Worm (Caenorhabditis elegans) whole organism, early embryonic: ENCODE data around the gene Y45F10C.1.
"Not testable (repeated sequence)": the region's sequence is repeated elsewhere in the genome, so short reads cannot be mapped to it uniquely, and the experiment has no call there.

ENCODE experiments used
- B0310.2 ChIP-seq: sonication (generic microtip); optimal IDR thresholded peaks from 2 replicates; lab custom pipeline; 2016; ENCODE audit warnings: mild to moderate bottlenecking, missing genetic modification characterization, missing compliant biosample characterization
- F13C5.2 ChIP-seq: sonication (generic microtip); optimal IDR thresholded peaks from 2 replicates; lab custom pipeline; 2017; ENCODE audit warnings: mild to moderate bottlenecking, missing genetic modification characterization, inconsistent platforms, missing compliant biosample characterization
- aly-1 ChIP-seq: sonication (generic microtip); optimal IDR thresholded peaks from 2 replicates; lab custom pipeline; 2016; ENCODE audit warnings: missing genetic modification characterization, missing compliant biosample characterization
- ama-1 ChIP-seq: fragments of 150-350 bp; optimal IDR thresholded peaks from 2 replicates; lab custom pipeline; 2014
- ceh-13 ChIP-seq: fragments of 200-800 bp; sonication (Bioruptor generic); optimal IDR thresholded peaks from 2 replicates; lab custom pipeline; 2018; ENCODE audit warnings: mild to moderate bottlenecking, missing genetic modification characterization, missing compliant biosample characterization
- ceh-36 ChIP-seq: sonication (generic microtip); optimal IDR thresholded peaks from 2 replicates; lab custom pipeline; 2016; ENCODE audit warnings: missing genetic modification characterization, inconsistent platforms, missing compliant biosample characterization
- ets-7 ChIP-seq: sonication (generic microtip); optimal IDR thresholded peaks from 2 replicates; lab custom pipeline; 2016; ENCODE audit warnings: missing genotype, missing genetic modification characterization, missing compliant biosample characterization
- flt-1 ChIP-seq: fragments of 200-800 bp; sonication (Bioruptor generic); IDR thresholded peaks from 2 replicates; pipeline ENCODE4 v1.3.6; 2022; ENCODE audit warnings: missing genetic modification characterization, missing compliant biosample characterization
- hmbx-1 ChIP-seq: sonication (generic microtip); optimal IDR thresholded peaks from 2 replicates; lab custom pipeline; 2016; ENCODE audit warnings: mild to moderate bottlenecking, missing genetic modification characterization, missing compliant biosample characterization
- hmg-4 ChIP-seq: fragments of 200-800 bp; sonication (Bioruptor generic); optimal IDR thresholded peaks from 2 replicates; lab custom pipeline; 2018; ENCODE audit warnings: mild to moderate bottlenecking, missing genetic modification characterization, missing compliant biosample characterization
- hnd-1 ChIP-seq: sonication (generic microtip); optimal IDR thresholded peaks from 2 replicates; lab custom pipeline; 2016; ENCODE audit warnings: missing genetic modification characterization, missing compliant biosample characterization
- pes-1 ChIP-seq: fragments of 200-800 bp; sonication (Bioruptor generic); IDR thresholded peaks from 2 replicates; pipeline ENCODE4 v1.3.6; 2022; ENCODE audit warnings: missing genetic modification reagents, missing genetic modification characterization, missing compliant biosample characterization
- scrt-1 ChIP-seq: fragments of 200-800 bp; sonication (Bioruptor generic); IDR thresholded peaks from 2 replicates; pipeline ENCODE4 v1.3.6; 2022; ENCODE audit warnings: missing genetic modification characterization, missing compliant biosample characterization
- sea-1 ChIP-seq: fragments of 200-800 bp; sonication (Bioruptor generic); conservative IDR thresholded peaks from 2 replicates; pipeline ENCODE4 v1.3.6; 2022; ENCODE audit warnings: missing genetic modification characterization, missing compliant biosample characterization
- tbx-11 ChIP-seq: fragments of 200-800 bp; sonication (Bioruptor generic); IDR thresholded peaks from 2 replicates; pipeline ENCODE4 v1.3.6; 2022; ENCODE audit warnings: missing genetic modification characterization, missing compliant biosample characterization
- tbx-37 ChIP-seq: fragments of 200-800 bp; sonication (Bioruptor generic); conservative IDR thresholded peaks from 2 replicates; pipeline ENCODE4 v1.3.6; 2022; ENCODE audit warnings: missing genetic modification reagents, missing genetic modification characterization, missing compliant biosample characterization
- tra-4 ChIP-seq: sonication (generic microtip); optimal IDR thresholded peaks from 2 replicates; lab custom pipeline; 2017; ENCODE audit warnings: missing genetic modification characterization, missing compliant biosample characterization

The Y45F10C.1 gene

DNA sequence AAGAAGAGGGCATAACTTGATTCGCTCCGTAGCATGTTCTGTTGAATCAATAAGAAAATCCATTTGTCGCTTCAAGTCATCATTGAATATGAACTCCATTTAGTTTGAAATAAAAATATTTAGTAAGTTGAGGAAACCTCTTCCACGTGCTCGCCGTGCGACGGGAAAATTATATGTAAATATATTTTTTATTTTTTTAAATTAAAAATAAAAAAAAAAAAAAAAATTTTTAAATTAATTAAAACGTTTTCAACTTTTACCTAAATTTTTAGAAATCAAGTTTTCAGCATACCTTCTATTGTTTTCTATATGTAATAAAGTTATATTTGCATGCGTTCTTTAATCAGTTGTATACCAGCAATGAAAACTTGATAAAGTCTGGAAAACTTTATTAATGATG is at the start of gene Y45F10C.1:
Y45F10C.1 (minus strand) TSS at position 101 of the 400 bp plus-strand sequence.
- TF ChIP-seq ceh-13 (GFP tag; lab: Kevin White, UChicago); hmbx-1 (tag; lab: Kevin White, UChicago); pes-1 (GFP tag; lab: Robert Waterston, UW): not testable (repeated sequence)

DNA sequence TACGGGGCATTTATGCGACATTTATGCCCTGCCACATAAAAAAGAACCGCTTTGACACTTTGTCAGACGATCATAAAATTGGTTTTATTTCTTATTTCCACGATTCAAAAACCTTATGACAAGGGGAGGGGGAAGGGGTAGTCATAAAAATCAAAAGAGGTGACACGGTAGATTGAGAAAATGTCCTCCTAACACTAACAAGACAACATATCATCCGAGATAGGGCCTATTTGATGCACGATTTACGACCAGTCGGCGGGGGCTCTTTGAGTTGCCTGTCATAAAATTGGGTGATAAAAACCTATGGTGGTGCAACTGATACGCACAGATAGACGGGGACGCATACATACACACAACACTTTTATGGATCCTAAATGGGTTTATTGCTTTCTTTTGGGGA is 48.5 kb upstream of the Y45F10C.1 start:
- no peak for TF ChIP-seq hmbx-1 (tag; lab: Kevin White, UChicago)
- no peak for TF ChIP-seq ama-1 (lab: Kevin White, UChicago)
- TF ChIP-seq tbx-37 (GFP tag; lab: Robert Waterston, UW), result no peak
- TF ChIP-seq pes-1 (GFP tag; lab: Robert Waterston, UW), result no peak
- no peak for TF ChIP-seq flt-1 (GFP tag; lab: Robert Waterston, UW)

ce11 chrIV:13703828-13704425 is 44.6 kb upstream of the Y45F10C.1 start, which contains the start of gene tlp-1:
Gene tlp-1, minus strand, starts transcription at chrIV:13704082.
- TF ChIP-seq B0310.2 (tag; lab: Kevin White, UChicago) (no peak), hmg-4 (GFP tag; lab: Kevin White, UChicago) (no peak), ama-1 (lab: Kevin White, UChicago) (no peak), sea-1 (GFP tag; lab: Robert Waterston, UW) (no peak), hmbx-1 (tag; lab: Kevin White, UChicago) (no peak), ceh-36 (no peak), aly-1 (tag; lab: Kevin White, UChicago) (peak; percentile 0), flt-1 (GFP tag; lab: Robert Waterston, UW) (no peak), F13C5.2 (peak; percentile 24), scrt-1 (GFP tag; lab: Robert Waterston, UW) (no peak), tbx-37 (GFP tag; lab: Robert Waterston, UW) (no peak), tra-4 (no peak), tbx-11 (peak; percentile 24; the same call in 1 of the 2 replicates), hnd-1 (tag; lab: Kevin White, UChicago) (no peak), ets-7 (tag; lab: Kevin White, UChicago) (no peak), pes-1 (GFP tag; lab: Robert Waterston, UW) (no peak)

DNA sequence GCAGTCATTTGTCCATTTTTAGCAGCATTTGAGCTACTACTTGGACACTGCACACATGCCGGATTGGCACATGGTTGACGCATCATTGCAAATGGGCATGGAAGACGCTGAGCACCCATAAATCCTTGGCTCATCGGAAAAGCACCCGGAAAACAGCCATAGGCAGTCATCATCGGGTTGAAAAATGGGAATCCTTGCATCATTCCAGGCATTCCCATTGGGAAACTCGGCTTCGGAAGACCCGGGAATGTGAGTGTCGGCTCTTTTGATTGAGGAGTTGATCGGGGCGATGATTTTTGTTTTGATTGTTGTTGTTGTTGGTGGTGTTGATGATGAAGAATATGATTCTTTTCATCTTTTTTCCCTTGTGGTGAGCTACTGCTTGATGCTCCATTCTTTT is 43.3 kb upstream of the Y45F10C.1 start:
- TF ChIP-seq tbx-11 (no peak), hmg-4 (GFP tag; lab: Kevin White, UChicago) (no peak), ceh-36 (no peak), pes-1 (GFP tag; lab: Robert Waterston, UW) (no peak), F13C5.2 (no peak), sea-1 (GFP tag; lab: Robert Waterston, UW) (no peak), hnd-1 (tag; lab: Kevin White, UChicago) (no peak), hmbx-1 (tag; lab: Kevin White, UChicago) (no peak), B0310.2 (tag; lab: Kevin White, UChicago) (no peak)

DNA sequence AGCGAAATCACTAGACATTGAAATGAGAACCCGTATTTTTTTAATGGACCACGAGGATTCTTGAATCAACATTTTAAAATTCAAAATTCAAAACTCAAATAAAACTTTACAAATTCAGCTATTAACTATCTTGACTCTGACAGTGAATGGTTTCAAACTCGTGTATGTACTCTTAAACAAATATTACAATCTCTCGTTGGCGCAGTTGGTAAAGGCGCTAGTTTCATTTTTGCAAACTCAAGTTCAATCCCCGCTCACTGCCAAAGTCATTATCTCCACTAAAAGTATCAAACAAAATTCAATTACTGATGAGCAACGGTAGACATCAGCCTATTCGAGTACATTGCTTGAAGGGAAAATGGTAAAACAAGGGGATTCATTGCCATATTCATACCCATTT is 42.1 kb upstream of the Y45F10C.1 start:
- TF ChIP-seq aly-1 (tag; lab: Kevin White, UChicago) (no peak), F13C5.2 (no peak), hmg-4 (GFP tag; lab: Kevin White, UChicago) (no peak), hmbx-1 (tag; lab: Kevin White, UChicago) (no peak), tra-4 (no peak), tbx-11 (no peak)

DNA sequence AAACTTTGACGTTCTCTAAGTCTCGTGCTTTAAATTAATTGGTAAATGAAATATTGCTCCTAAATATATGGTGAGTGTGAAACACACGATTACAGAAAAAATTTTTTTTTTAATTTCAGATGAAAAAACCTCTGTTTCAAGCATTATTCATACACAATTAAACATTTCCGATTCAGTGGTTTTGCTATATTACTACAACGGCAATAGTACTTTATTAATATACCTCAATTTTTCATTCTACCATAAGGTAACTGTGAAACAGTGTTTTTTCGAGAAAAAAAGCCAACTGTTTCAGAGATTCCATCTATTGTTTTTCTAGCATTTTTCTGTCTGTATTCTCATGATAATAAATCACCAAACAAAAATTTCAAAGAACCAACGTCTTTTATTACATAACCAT is 41.5 kb upstream of the Y45F10C.1 start:
- TF ChIP-seq hmbx-1 (tag; lab: Kevin White, UChicago), result no peak
- no peak for TF ChIP-seq F13C5.2
- TF ChIP-seq tbx-37 (GFP tag; lab: Robert Waterston, UW), result no peak
- TF ChIP-seq hmg-4 (GFP tag; lab: Kevin White, UChicago), result no peak
- TF ChIP-seq ama-1 (lab: Kevin White, UChicago), result no peak
- TF ChIP-seq pes-1 (GFP tag; lab: Robert Waterston, UW), result no peak
- no peak for TF ChIP-seq scrt-1 (GFP tag; lab: Robert Waterston, UW)

DNA sequence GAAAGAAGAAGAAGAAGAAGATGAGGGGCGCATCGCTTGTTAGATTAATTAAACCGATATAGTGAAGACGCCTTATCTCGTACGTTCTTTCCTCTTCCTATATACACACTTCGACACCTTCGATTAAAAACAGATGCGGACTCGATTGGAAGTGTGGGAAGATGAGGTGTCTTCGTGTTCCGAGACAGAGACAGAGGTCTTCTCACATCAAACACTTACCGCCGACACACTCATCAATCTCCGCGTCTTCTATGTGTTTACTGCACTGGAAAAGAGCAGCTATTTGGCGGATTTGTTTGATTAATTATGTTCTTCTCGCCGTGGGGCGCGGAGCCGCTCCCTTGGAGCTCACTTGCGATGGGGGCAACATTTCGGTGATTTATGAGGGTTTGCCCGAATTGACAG is 40.0 kb upstream of the Y45F10C.1 start:
- TF ChIP-seq ama-1 (lab: Kevin White, UChicago) (no peak), tbx-11 (no peak)

- TF ChIP-seq F13C5.2 (no peak), pes-1 (GFP tag; lab: Robert Waterston, UW) (no peak), tbx-37 (GFP tag; lab: Robert Waterston, UW) (no peak), ama-1 (lab: Kevin White, UChicago) (no peak), B0310.2 (tag; lab: Kevin White, UChicago) (no peak)
Observed at ce11 chrIV:13698603-13699002, 39.3 kb upstream of the Y45F10C.1 start, which contains the start of gene T23G4.127. Gene T23G4.127, minus strand, starts transcription at chrIV:13698703.

ce11 chrIV:13696900-13697299 is 37.6 kb upstream of the Y45F10C.1 start:
- TF ChIP-seq aly-1 (tag; lab: Kevin White, UChicago) (no peak), ama-1 (lab: Kevin White, UChicago) (no peak), sea-1 (GFP tag; lab: Robert Waterston, UW) (no peak), ets-7 (tag; lab: Kevin White, UChicago) (no peak), F13C5.2 (no peak), hmbx-1 (tag; lab: Kevin White, UChicago) (no peak), tra-4 (no peak), tbx-11 (no peak), B0310.2 (tag; lab: Kevin White, UChicago) (no peak)
